Worm (Caenorhabditis elegans) whole organism, L2 larva: ENCODE results near the gene ZK370.4.

Experiments used
- C34F6.9 ChIP-seq: fragments of 150-350 bp; optimal IDR thresholded peaks from 2 replicates; lab custom pipeline; 2014; ENCODE audit warnings: missing biosample characterization, missing genetic modification characterization
- F13H6.1 ChIP-seq: sonication (generic microtip); optimal IDR thresholded peaks from 2 replicates; lab custom pipeline; 2016; ENCODE audit warnings: missing genetic modification characterization, missing compliant biosample characterization
- ZK546.5 ChIP-seq: sonication (generic microtip); optimal IDR thresholded peaks from 2 replicates; lab custom pipeline; 2017; ENCODE audit warnings: missing biosample characterization, missing genetic modification characterization
- alr-1 ChIP-seq: fragments of 150-350 bp; optimal IDR thresholded peaks from 2 replicates; lab custom pipeline; 2014; ENCODE audit warnings: missing biosample characterization, missing genetic modification characterization
- blmp-1 ChIP-seq: sonication (generic microtip); optimal IDR thresholded peaks from 2 replicates; lab custom pipeline; 2017; ENCODE audit warnings: missing genetic modification characterization, mild to moderate bottlenecking, missing compliant biosample characterization, antibody characterized with exemption, moderate library complexity; ENCODE audit not compliant: insufficient read depth
- ceh-16 ChIP-seq: fragments of 150-350 bp; optimal IDR thresholded peaks from 2 replicates; lab custom pipeline; 2014; ENCODE audit warnings: missing biosample characterization, missing genetic modification characterization
- crh-2 ChIP-seq: sonication (generic microtip); optimal IDR thresholded peaks from 2 replicates; lab custom pipeline; 2017; ENCODE audit warnings: missing biosample characterization, missing genetic modification characterization
- dmd-4 ChIP-seq: sonication (generic microtip); optimal IDR thresholded peaks from 2 replicates; lab custom pipeline; 2017; ENCODE audit warnings: missing biosample characterization, missing genetic modification characterization
- egl-27 ChIP-seq: sonication (generic microtip); optimal IDR thresholded peaks from 3 replicates; lab custom pipeline; 2017; ENCODE audit warnings: missing biosample characterization, missing genetic modification reagents, missing genetic modification characterization
- elt-1 ChIP-seq: fragments of 150-350 bp; optimal IDR thresholded peaks from 2 replicates; lab custom pipeline; 2014; ENCODE audit warnings: missing biosample characterization, missing genetic modification characterization
- elt-3 ChIP-seq: sonication (generic microtip); optimal IDR thresholded peaks from 2 replicates; lab custom pipeline; 2017; ENCODE audit warnings: missing biosample characterization, missing genetic modification characterization
- fos-1 ChIP-seq: fragments of 150-350 bp; optimal IDR thresholded peaks from 2 replicates; lab custom pipeline; 2014; ENCODE audit warnings: missing biosample characterization, missing genetic modification characterization
- gmeb-1 ChIP-seq: fragments of 150-350 bp; optimal IDR thresholded peaks from 2 replicates; lab custom pipeline; 2014; ENCODE audit warnings: missing biosample characterization, missing genetic modification characterization
- lin-13 ChIP-seq: fragments of 150-350 bp; optimal IDR thresholded peaks from 2 replicates; lab custom pipeline; 2014; ENCODE audit warnings: missing biosample characterization, missing genetic modification reagents, missing genetic modification characterization
- lsy-2 ChIP-seq, 2 experiments: fragments of 150-350 bp in 1 of 2; sonication (generic microtip) in 1 of 2; optimal IDR thresholded peaks; 2 replicates each; lab custom pipeline; 2014 to 2017; ENCODE audit warnings: missing biosample characterization in 2 of 2, missing genetic modification characterization in 2 of 2
- mab-5 ChIP-seq: fragments of 150-350 bp; optimal IDR thresholded peaks from 2 replicates; lab custom pipeline; 2014; ENCODE audit warnings: missing biosample characterization, missing genetic modification characterization
- mdl-1 ChIP-seq, 2 experiments: fragments of 150-350 bp in 1 of 2; sonication (generic microtip) in 1 of 2; optimal IDR thresholded peaks; 2 replicates each; lab custom pipeline; 2017; ENCODE audit warnings: missing biosample characterization in 2 of 2, missing genetic modification characterization in 2 of 2
- nhr-12 ChIP-seq: fragments of 150-350 bp; optimal IDR thresholded peaks from 2 replicates; lab custom pipeline; 2014; ENCODE audit warnings: missing biosample characterization, missing genetic modification characterization
- nhr-129 ChIP-seq: fragments of 150-350 bp; optimal IDR thresholded peaks from 2 replicates; lab custom pipeline; 2014; ENCODE audit warnings: missing biosample characterization, missing genetic modification characterization
- nhr-21 ChIP-seq: fragments of 150-350 bp; optimal IDR thresholded peaks from 2 replicates; lab custom pipeline; 2014; ENCODE audit warnings: missing biosample characterization, missing genetic modification characterization
- nhr-237 ChIP-seq: fragments of 150-350 bp; optimal IDR thresholded peaks from 2 replicates; lab custom pipeline; 2014; ENCODE audit warnings: missing biosample characterization, missing genetic modification characterization
- nhr-25 ChIP-seq: fragments of 150-350 bp; sonication (generic microtip); optimal IDR thresholded peaks from 3 replicates; lab custom pipeline; 2014; ENCODE audit warnings: missing biosample characterization, missing genetic modification characterization
- nhr-6 ChIP-seq: fragments of 150-350 bp; optimal IDR thresholded peaks from 2 replicates; lab custom pipeline; 2014; ENCODE audit warnings: missing biosample characterization, missing genetic modification characterization
- peb-1 ChIP-seq: fragments of 150-350 bp; optimal IDR thresholded peaks from 2 replicates; lab custom pipeline; 2014; ENCODE audit warnings: missing biosample characterization, missing genetic modification characterization
- sem-4 ChIP-seq: fragments of 150-350 bp; optimal IDR thresholded peaks from 2 replicates; lab custom pipeline; 2014; ENCODE audit warnings: missing biosample characterization, missing genetic modification reagents, missing genetic modification characterization
- sma-3 ChIP-seq: sonication (generic microtip); optimal IDR thresholded peaks from 2 replicates; lab custom pipeline; 2016; ENCODE audit warnings: missing genetic modification reagents, missing genetic modification characterization, missing compliant biosample characterization
- sma-9 ChIP-seq, 2 experiments: fragments of 150-350 bp in 1 of 2; sonication (generic microtip) in 1 of 2; optimal IDR thresholded peaks; 2 replicates each; lab custom pipeline; 2014 to 2016; ENCODE audit warnings: missing genetic modification characterization in 2 of 2, mild to moderate bottlenecking in 1 of 2, missing biosample characterization in 1 of 2, missing compliant biosample characterization in 1 of 2, missing genetic modification reagents in 1 of 2, moderate library complexity in 1 of 2
- unc-39 ChIP-seq: fragments of 150-350 bp; optimal IDR thresholded peaks from 2 replicates; lab custom pipeline; 2014; ENCODE audit warnings: missing biosample characterization, missing genetic modification characterization
- unc-55 ChIP-seq: fragments of 150-350 bp; sonication (generic microtip); optimal IDR thresholded peaks from 3 replicates; lab custom pipeline; 2014; ENCODE audit warnings: missing biosample characterization, missing genetic modification reagents, missing genetic modification characterization
- unc-62 ChIP-seq: fragments of 150-350 bp; optimal IDR thresholded peaks from 2 replicates; lab custom pipeline; 2014; ENCODE audit warnings: missing biosample characterization, missing genetic modification reagents, missing genetic modification characterization
- ztf-1 ChIP-seq: fragments of 200-800 bp; sonication (Bioruptor generic); conservative IDR thresholded peaks from 2 replicates; pipeline ENCODE4 v1.3.6; 2022; ENCODE audit warnings: missing genetic modification characterization, missing compliant biosample characterization
- ztf-11 ChIP-seq: sonication (generic microtip); optimal IDR thresholded peaks from 2 replicates; lab custom pipeline; 2017; ENCODE audit warnings: missing biosample characterization, missing genetic modification characterization
- ztf-4 ChIP-seq: fragments of 150-350 bp; optimal IDR thresholded peaks from 2 replicates; lab custom pipeline; 2014; ENCODE audit warnings: missing biosample characterization, missing genetic modification characterization

ZK370.4 gene

DNA sequence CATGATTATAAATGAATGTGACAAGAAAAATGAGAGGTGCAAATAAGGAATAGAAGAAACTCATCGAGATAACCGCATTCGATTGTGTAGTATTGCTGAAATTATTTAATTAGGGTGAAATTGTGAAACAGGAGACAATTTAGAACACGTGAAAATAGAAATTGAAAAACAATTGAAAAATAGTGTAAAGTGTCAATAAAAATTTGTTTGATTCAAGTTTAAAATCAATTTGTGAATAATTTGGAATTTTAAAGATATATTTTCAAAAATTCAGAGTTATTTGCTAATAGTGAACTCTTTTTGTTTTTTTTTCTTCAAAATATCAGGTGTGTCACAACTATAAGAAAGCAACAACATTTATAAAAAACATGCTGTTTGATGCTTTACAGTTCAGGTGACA is at the start of gene ZK370.4:
Gene ZK370.4 (minus strand): TSS at position 101 of the 400 bp plus-strand sequence.
- TF ChIP-seq nhr-237 (tag; lab: Kevin White, UChicago), result no peak
- TF ChIP-seq nhr-25, result no peak
- TF ChIP-seq elt-1 (tag; lab: Kevin White, UChicago), result no peak
- TF ChIP-seq nhr-129 (tag; lab: Kevin White, UChicago), result no peak
- TF ChIP-seq unc-55 (GFP tag; lab: Kevin White, UChicago), result no peak
- TF ChIP-seq ceh-16 (tag; lab: Kevin White, UChicago), result no peak
- no peak for TF ChIP-seq mab-5
- TF ChIP-seq egl-27 (tag; lab: Kevin White, UChicago), result no peak
- TF ChIP-seq nhr-21 (tag; lab: Kevin White, UChicago), result no peak
- TF ChIP-seq fos-1 (tag; lab: Kevin White, UChicago), result no peak
- no peak for TF ChIP-seq peb-1 (tag; lab: Kevin White, UChicago)
- TF ChIP-seq lin-13 (GFP tag; lab: Kevin White, UChicago), result no peak
- TF ChIP-seq ZK546.5 (tag; lab: Kevin White, UChicago), result no peak
- TF ChIP-seq unc-39 (tag; lab: Kevin White, UChicago), result no peak
- TF ChIP-seq ztf-11 (tag; lab: Kevin White, UChicago), result no peak
- TF ChIP-seq C34F6.9 (tag; lab: Kevin White, UChicago), result no peak
- TF ChIP-seq ztf-1 (GFP tag; lab: Robert Waterston, UW), result no peak
- TF ChIP-seq alr-1 (tag; lab: Kevin White, UChicago), result no peak
- no peak for TF ChIP-seq mdl-1 (tag; optimal IDR thresholded peaks at IDR 0.05; lab: Kevin White, UChicago)
- TF ChIP-seq, all 48 proteins: peak for 0

DNA sequence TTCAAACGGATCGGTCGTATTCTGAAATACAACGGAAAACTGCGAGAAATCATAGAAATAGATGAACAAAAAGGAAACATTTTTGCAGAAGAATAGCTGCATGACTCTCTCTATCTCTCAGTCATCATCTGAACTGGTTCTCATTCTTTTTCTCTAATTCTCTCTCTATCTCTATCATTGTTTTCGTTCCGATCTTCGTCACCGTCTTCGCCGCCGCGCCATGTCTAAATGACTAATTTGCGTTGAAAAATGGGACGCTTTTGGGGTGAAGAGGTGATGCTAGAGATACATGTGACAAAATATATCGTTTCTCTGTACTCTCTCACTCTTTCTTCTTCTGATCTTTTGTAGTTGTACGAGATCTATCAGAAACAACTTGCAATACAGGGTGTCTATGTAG is 49.3 kb upstream of the ZK370.4 start:
- peak; percentile 95 for TF ChIP-seq nhr-25
- peak in 1 of 2 experiments; percentile 62 for TF ChIP-seq lsy-2 (tag; optimal IDR thresholded peaks at IDR 0.05; lab: Kevin White, UChicago)
- peak; percentile 3 for TF ChIP-seq ztf-4 (tag; lab: Kevin White, UChicago)
- peak; percentile 73 for TF ChIP-seq sma-9 (GFP tag; optimal IDR thresholded peaks at IDR 0.05; lab: Kevin White, UChicago)
- TF ChIP-seq sma-9 (tag; optimal IDR thresholded peaks at IDR 0.05; lab: Kevin White, UChicago), result no peak
- TF ChIP-seq nhr-12, result no peak
- TF ChIP-seq fos-1 (tag; lab: Kevin White, UChicago), result peak; percentile 79
- peak; percentile 29 for TF ChIP-seq F13H6.1
- peak; percentile 37 for TF ChIP-seq nhr-129 (tag; lab: Kevin White, UChicago)
- TF ChIP-seq ztf-1 (GFP tag; lab: Robert Waterston, UW), result no peak
- peak; percentile 37 for TF ChIP-seq gmeb-1 (tag; lab: Kevin White, UChicago)
- no peak for TF ChIP-seq ceh-16 (tag; lab: Kevin White, UChicago)
- no peak for TF ChIP-seq dmd-4 (tag; lab: Kevin White, UChicago)
- TF ChIP-seq nhr-6 (tag; lab: Kevin White, UChicago), result peak; percentile 14
- peak; percentile 73 for TF ChIP-seq crh-2 (tag; lab: Kevin White, UChicago)
- TF ChIP-seq ztf-11 (tag; lab: Kevin White, UChicago), result no peak
- TF ChIP-seq egl-27 (tag; lab: Kevin White, UChicago), result peak; percentile 56
- TF ChIP-seq sma-3, result peak; percentile 91
- no peak for TF ChIP-seq unc-62 (GFP tag; lab: Kevin White, UChicago)
- TF ChIP-seq C34F6.9 (tag; lab: Kevin White, UChicago), result peak; percentile 44
- peak; percentile 43 to 81 for TF ChIP-seq mdl-1 (tag; optimal IDR thresholded peaks at IDR 0.05; lab: Kevin White, UChicago)
- TF ChIP-seq sem-4 (tag; lab: Kevin White, UChicago), result peak; percentile 47
- TF ChIP-seq blmp-1 (tag; lab: Kevin White, UChicago), result peak; percentile 83
- no peak for TF ChIP-seq elt-3 (tag; lab: Kevin White, UChicago)
- no peak for TF ChIP-seq mab-5
- TF ChIP-seq nhr-21 (tag; lab: Kevin White, UChicago), result peak; percentile 92
- TF ChIP-seq lin-13 (GFP tag; lab: Kevin White, UChicago), result peak; percentile 40
- TF ChIP-seq unc-55 (GFP tag; lab: Kevin White, UChicago), result peak; percentile 39

DNA sequence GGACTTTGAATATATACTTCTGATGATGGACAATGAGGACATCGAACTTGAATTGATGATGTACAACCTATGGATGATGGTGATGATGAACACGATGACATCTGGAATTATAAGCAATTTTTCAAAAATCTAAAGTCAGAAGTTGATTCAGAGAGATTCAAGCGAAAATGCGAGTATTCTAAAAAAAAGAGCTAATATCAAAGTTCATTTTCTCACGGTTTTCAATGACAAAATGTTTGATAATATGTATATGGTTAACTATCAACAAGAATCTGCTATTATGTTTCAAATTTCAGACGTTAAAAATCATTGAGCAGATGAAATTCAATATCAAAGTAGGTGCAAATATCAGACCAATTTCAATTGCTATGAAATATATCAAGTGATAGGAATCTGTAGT is 48.7 kb upstream of the ZK370.4 start, which contains the start of gene K02D10.4:
Gene K02D10.4 (minus strand): TSS at position 101 of the 400 bp plus-strand sequence.
- TF ChIP-seq F13H6.1 (no peak), sma-9 (GFP tag; optimal IDR thresholded peaks at IDR 0.05; lab: Kevin White, UChicago) (no peak), sma-9 (tag; optimal IDR thresholded peaks at IDR 0.05; lab: Kevin White, UChicago) (no peak), ZK546.5 (tag; lab: Kevin White, UChicago) (no peak)

DNA sequence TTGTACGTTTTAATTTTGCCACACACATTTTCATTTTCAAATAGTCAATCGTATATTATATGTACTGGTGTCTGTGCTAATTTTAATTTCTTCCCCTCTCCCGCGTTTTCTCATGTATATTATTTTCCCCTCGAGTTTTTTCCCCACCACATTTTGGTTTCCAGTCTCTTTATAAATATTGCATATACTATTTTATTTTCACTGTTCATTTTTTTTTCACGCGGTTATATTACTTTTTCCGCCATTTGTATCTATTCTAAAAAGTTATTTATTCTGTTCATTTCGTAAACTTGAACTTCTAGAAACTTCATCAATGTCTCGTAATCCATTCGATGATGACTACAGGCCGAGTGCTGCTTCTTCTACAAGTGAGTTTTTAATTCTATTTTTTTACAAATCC is 44.7 kb upstream of the ZK370.4 start, which contains the start of gene snap-29:
Gene snap-29 (plus strand): TSS at position 301 of the 400 bp plus-strand sequence.
- TF ChIP-seq ztf-4 (tag; lab: Kevin White, UChicago) (no peak), mab-5 (no peak), lin-13 (GFP tag; lab: Kevin White, UChicago) (no peak), nhr-129 (tag; lab: Kevin White, UChicago) (no peak), unc-62 (GFP tag; lab: Kevin White, UChicago) (no peak), elt-1 (tag; lab: Kevin White, UChicago) (no peak)
